Worm (Caenorhabditis elegans) whole organism, midembryonic: Measurements from ENCODE around the gene Y54F10BM.21.

Experiments
- T22C8.4 ChIP-seq: fragments of 200-800 bp; sonication (Bioruptor generic); IDR thresholded peaks from 2 replicates; pipeline ENCODE4 v1.3.6; 2022; ENCODE audit warnings: missing genetic modification characterization, missing compliant biosample characterization
- cog-1 ChIP-seq: sonication (generic microtip); optimal IDR thresholded peaks from 2 replicates; lab custom pipeline; 2016; ENCODE audit warnings: missing genetic modification characterization, missing compliant biosample characterization
- flt-1 ChIP-seq: fragments of 200-800 bp; sonication (Bioruptor generic); IDR thresholded peaks from 2 replicates; pipeline ENCODE4 v1.3.6; 2022; ENCODE audit warnings: missing genetic modification characterization, missing compliant biosample characterization
- klf-2 ChIP-seq: fragments of 200-800 bp; sonication (Bioruptor generic); conservative IDR thresholded peaks from 2 replicates; pipeline ENCODE4 v1.3.6; 2022; ENCODE audit warnings: missing genetic modification reagents, missing genetic modification characterization, missing compliant biosample characterization
- med-1 ChIP-seq: sonication (generic microtip); optimal IDR thresholded peaks from 2 replicates; lab custom pipeline; 2017; ENCODE audit warnings: missing genetic modification characterization, mild to moderate bottlenecking, missing compliant biosample characterization, antibody characterized with exemption, missing genetic modification reagents; ENCODE audit not compliant: insufficient read depth
- ref-1 ChIP-seq: fragments of 200-800 bp; sonication (Bioruptor generic); conservative IDR thresholded peaks from 2 replicates; pipeline ENCODE4 v1.3.6; 2022; ENCODE audit warnings: missing genetic modification reagents, missing genetic modification characterization, missing compliant biosample characterization
- tab-1 ChIP-seq: fragments of 200-800 bp; sonication (Bioruptor generic); IDR thresholded peaks from 2 replicates; pipeline ENCODE4 v1.3.6; 2022; ENCODE audit warnings: missing genetic modification characterization, missing compliant biosample characterization
- ztf-23 ChIP-seq: fragments of 200-800 bp; sonication (Bioruptor generic); IDR thresholded peaks from 2 replicates; pipeline ENCODE4 v1.3.6; 2022; ENCODE audit warnings: missing genetic modification reagents, missing genetic modification characterization, missing compliant biosample characterization
- ztf-29 ChIP-seq: fragments of 200-800 bp; sonication (Bioruptor generic); IDR thresholded peaks from 2 replicates; pipeline ENCODE4 v1.3.6; 2022; ENCODE audit warnings: missing genetic modification reagents, missing genetic modification characterization, missing compliant biosample characterization

- no peak for TF ChIP-seq T22C8.4
- no peak for TF ChIP-seq cog-1
- TF ChIP-seq med-1 (GFP tag; lab: Kevin White, UChicago): no peak
- TF ChIP-seq klf-2 (GFP tag; lab: Robert Waterston, UW): no peak
- no peak for TF ChIP-seq ref-1
- no peak for TF ChIP-seq tab-1 (GFP tag; lab: Robert Waterston, UW)
- no peak for TF ChIP-seq ztf-29 (GFP tag; lab: Robert Waterston, UW)
- no peak for TF ChIP-seq flt-1 (GFP tag; lab: Robert Waterston, UW)
- no peak for TF ChIP-seq ztf-23
These were observed 23.9 kb upstream of the Y54F10BM.21 start, which contains the start of gene fbxa-73 for ce11 chrIII:2253027-2253499.
